Fruit fly (Drosophila melanogaster) whole organism, embryonic: ENCODE results near the gene eIF3l.

Source experiments
- Antp ChIP-seq: fragments of 200-800 bp; sonication (Bioruptor generic); optimal IDR thresholded peaks from 3 replicates; lab custom pipeline; 2016; ENCODE audit warnings: missing biosample characterization, missing genetic modification characterization
- CG10147 ChIP-seq: fragments of 200-800 bp; sonication (Bioruptor generic); optimal IDR thresholded peaks from 2 replicates; lab custom pipeline; 2019; ENCODE audit warnings: missing biosample characterization, mild to moderate bottlenecking, missing genetic modification characterization, moderate library complexity
- CG10654 ChIP-seq: fragments of 200-800 bp; sonication (Bioruptor generic); optimal IDR thresholded peaks from 2 replicates; lab custom pipeline; 2016; ENCODE audit warnings: missing biosample characterization, missing genetic modification characterization
- CG11696 ChIP-seq: fragments of 200-800 bp; sonication (Bioruptor generic); IDR thresholded peaks from 2 replicates; pipeline ENCODE4 v1.3.6; 2022; ENCODE audit warnings: missing biosample characterization, missing genetic modification characterization
- CG12236 ChIP-seq: fragments of 200-800 bp; sonication (Bioruptor generic); optimal IDR thresholded peaks from 2 replicates; lab custom pipeline; 2016; ENCODE audit warnings: missing biosample characterization, missing genetic modification characterization
- CG13624 ChIP-seq: fragments of 200-800 bp; sonication (Bioruptor generic); optimal IDR thresholded peaks from 2 replicates; lab custom pipeline; 2016; ENCODE audit warnings: missing biosample characterization, missing genetic modification characterization
- CG15269 ChIP-seq: fragments of 200-800 bp; sonication (Bioruptor generic); optimal IDR thresholded peaks from 2 replicates; lab custom pipeline; 2018; ENCODE audit warnings: missing biosample characterization, mild to moderate bottlenecking, missing genetic modification characterization, moderate library complexity
- CG15601 ChIP-seq: fragments of 200-800 bp; sonication (Bioruptor generic); optimal IDR thresholded peaks from 3 replicates; lab custom pipeline; 2019; ENCODE audit warnings: missing biosample characterization, mild to moderate bottlenecking, missing genetic modification characterization, moderate library complexity
- CG16815 ChIP-seq: fragments of 200-800 bp; sonication (Bioruptor generic); optimal IDR thresholded peaks from 3 replicates; lab custom pipeline; 2017; ENCODE audit warnings: missing biosample characterization, mild to moderate bottlenecking, missing genetic modification characterization
- CG17328 ChIP-seq: fragments of 200-800 bp; sonication (Bioruptor generic); IDR thresholded peaks from 2 replicates; pipeline ENCODE4 v1.3.6; 2022; ENCODE audit warnings: missing biosample characterization, missing genetic modification characterization
- CG17385 ChIP-seq: fragments of 200-800 bp; sonication (Bioruptor generic); optimal IDR thresholded peaks from 3 replicates; lab custom pipeline; 2018; ENCODE audit warnings: missing biosample characterization, mild to moderate bottlenecking, missing genetic modification characterization
- CG3407 ChIP-seq: fragments of 200-800 bp; sonication (Bioruptor generic); optimal IDR thresholded peaks from 2 replicates; lab custom pipeline; 2018; ENCODE audit warnings: missing biosample characterization, mild to moderate bottlenecking, missing genetic modification characterization
- CG34376 ChIP-seq: fragments of 200-800 bp; sonication (Bioruptor generic); optimal IDR thresholded peaks from 2 replicates; lab custom pipeline; 2018; ENCODE audit warnings: missing biosample characterization, mild to moderate bottlenecking, missing genetic modification characterization
- CG3726 ChIP-seq: fragments of 200-800 bp; sonication (Bioruptor generic); IDR thresholded peaks from 3 replicates; pipeline ENCODE4, ENCODE4 v1.3.6; 2022; ENCODE audit warnings: missing biosample characterization, missing genetic modification characterization
- CG5953 ChIP-seq: fragments of 200-800 bp; sonication (Bioruptor generic); IDR thresholded peaks from 2 replicates; pipeline ENCODE4 v1.3.6; 2022; ENCODE audit warnings: missing biosample characterization, missing genetic modification characterization
- CHES-1-like ChIP-seq: fragments of 200-800 bp; sonication (Bioruptor generic); optimal IDR thresholded peaks from 2 replicates; lab custom pipeline; 2016; ENCODE audit warnings: missing biosample characterization, missing genetic modification characterization
- Dad ChIP-seq: fragments of 200-800 bp; sonication (Bioruptor generic); optimal IDR thresholded peaks from 3 replicates; lab custom pipeline; 2016; ENCODE audit warnings: missing biosample characterization, missing genetic modification characterization
- Dek ChIP-seq: fragments of 200-800 bp; sonication (Bioruptor generic); optimal IDR thresholded peaks from 3 replicates; lab custom pipeline; 2019; ENCODE audit warnings: missing biosample characterization, mild to moderate bottlenecking, missing genetic modification characterization, moderate library complexity
- Eip74EF ChIP-seq, 2 experiments: fragments of 200-800 bp in 1 of 2; fragments of >200 bp in 1 of 2; sonication (Bioruptor generic) in 1 of 2; optimal IDR thresholded peaks; 2 replicates each; lab custom pipeline; 2017 to 2019; ENCODE audit warnings: missing biosample characterization in 2 of 2, missing genetic modification characterization in 2 of 2, mild to moderate bottlenecking in 1 of 2, moderate library complexity in 1 of 2
- HLHmδ ChIP-seq: fragments of 200-800 bp; sonication (Bioruptor generic); optimal IDR thresholded peaks from 2 replicates; lab custom pipeline; 2018; ENCODE audit warnings: missing biosample characterization, mild to moderate bottlenecking, missing genetic modification characterization, moderate library complexity
- Hr51 ChIP-seq, 2 experiments: fragments of 200-800 bp; sonication (Bioruptor generic); optimal IDR thresholded peaks; 2 replicates in 1 of 2; 3 replicates in 1 of 2; lab custom pipeline; 2016 to 2018; ENCODE audit warnings: missing biosample characterization in 2 of 2, missing genetic modification characterization in 2 of 2, mild to moderate bottlenecking in 1 of 2, moderate library complexity in 1 of 2
- Hsf ChIP-seq: fragments of 200-800 bp; sonication (Bioruptor generic); optimal IDR thresholded peaks from 3 replicates; lab custom pipeline; 2016; ENCODE audit warnings: missing biosample characterization, missing genetic modification characterization
- MESR4 ChIP-seq: fragments of 200-800 bp; sonication (Bioruptor generic); optimal IDR thresholded peaks from 2 replicates; lab custom pipeline; 2018; ENCODE audit warnings: missing biosample characterization, mild to moderate bottlenecking, missing genetic modification characterization, moderate library complexity
- Myb ChIP-seq: fragments of 200-800 bp; sonication (Bioruptor generic); optimal IDR thresholded peaks from 2 replicates; lab custom pipeline; 2016; ENCODE audit warnings: missing biosample characterization, missing genetic modification characterization
- Oli ChIP-seq: fragments of 200-800 bp; sonication (Bioruptor generic); optimal IDR thresholded peaks from 2 replicates; lab custom pipeline; 2018; ENCODE audit warnings: missing biosample characterization, mild to moderate bottlenecking, missing genetic modification characterization, moderate library complexity
- Opbp ChIP-seq: fragments of 200-800 bp; sonication (Bioruptor generic); IDR thresholded peaks from 3 replicates; pipeline ENCODE4 v1.3.6; 2022; ENCODE audit warnings: missing biosample characterization, missing genetic modification characterization; ENCODE audit not compliant: partially characterized antibody
- Xbp1 ChIP-seq: fragments of 200-800 bp; sonication (Bioruptor generic); optimal IDR thresholded peaks from 3 replicates; lab custom pipeline; 2016; ENCODE audit warnings: missing biosample characterization, mild to moderate bottlenecking, missing genetic modification characterization
- ato ChIP-seq: fragments of 200-800 bp; sonication (Bioruptor generic); IDR thresholded peaks from 2 replicates; pipeline ENCODE4 v1.3.6; 2022; ENCODE audit warnings: missing biosample characterization, missing genetic modification characterization; ENCODE audit not compliant: partially characterized antibody
- caup ChIP-seq: fragments of 200-800 bp; sonication (Bioruptor generic); optimal IDR thresholded peaks from 3 replicates; lab custom pipeline; 2017; ENCODE audit warnings: missing biosample characterization, mild to moderate bottlenecking, missing genetic modification characterization, moderate library complexity; ENCODE audit not compliant: severe bottlenecking
- ci ChIP-seq: fragments of 200-800 bp; sonication (Bioruptor generic); IDR thresholded peaks from 3 replicates; pipeline ENCODE4 v1.3.6; 2022; ENCODE audit warnings: missing biosample characterization, missing genetic modification characterization
- crc ChIP-seq: fragments of 200-800 bp; sonication (Bioruptor generic); optimal IDR thresholded peaks from 2 replicates; lab custom pipeline; 2016; ENCODE audit warnings: missing biosample characterization, missing genetic modification characterization
- danr ChIP-seq: fragments of 200-800 bp; sonication (Bioruptor generic); IDR thresholded peaks from 2 replicates; pipeline ENCODE4 v1.3.6; 2022; ENCODE audit warnings: missing biosample characterization, missing genetic modification characterization
- dpn ChIP-seq, 2 experiments: fragments of 200-800 bp; sonication (Bioruptor generic); optimal IDR thresholded peaks; 3 replicates each; lab custom pipeline; 2016; ENCODE audit warnings: missing biosample characterization in 2 of 2, missing genetic modification characterization in 2 of 2
- en ChIP-seq: fragments of 200-800 bp; sonication (Bioruptor generic); optimal IDR thresholded peaks from 2 replicates; lab custom pipeline; 2016; ENCODE audit warnings: missing biosample characterization, missing genetic modification characterization
- gro ChIP-seq: fragments of 200-800 bp; sonication (Bioruptor generic); optimal IDR thresholded peaks from 2 replicates; lab custom pipeline; 2016; ENCODE audit warnings: missing biosample characterization, missing genetic modification characterization
- hth ChIP-seq: fragments of >200 bp; optimal IDR thresholded peaks from 2 replicates; lab custom pipeline; 2017; ENCODE audit warnings: inconsistent platforms
- jing ChIP-seq: fragments of 200-800 bp; sonication (Bioruptor generic); optimal IDR thresholded peaks from 2 replicates; lab custom pipeline; 2018; ENCODE audit warnings: missing biosample characterization, mild to moderate bottlenecking, missing genetic modification characterization
- kay ChIP-seq: fragments of 200-800 bp; sonication (Bioruptor generic); optimal IDR thresholded peaks from 2 replicates; lab custom pipeline; 2016; ENCODE audit warnings: missing biosample characterization, missing genetic modification characterization
- mam ChIP-seq: fragments of 200-800 bp; sonication (Bioruptor generic); optimal IDR thresholded peaks from 3 replicates; lab custom pipeline; 2016; ENCODE audit warnings: missing biosample characterization, missing genetic modification characterization
- mld ChIP-seq: fragments of 200-800 bp; sonication (Bioruptor generic); IDR thresholded peaks from 3 replicates; pipeline ENCODE4 v1.3.6; 2022; ENCODE audit warnings: missing biosample characterization, missing genetic modification characterization; ENCODE audit not compliant: partially characterized antibody
- odd ChIP-seq: fragments of 200-800 bp; sonication (Bioruptor generic); optimal IDR thresholded peaks from 2 replicates; lab custom pipeline; 2017; ENCODE audit warnings: missing biosample characterization, mild to moderate bottlenecking, missing genetic modification characterization
- org-1 ChIP-seq: fragments of 200-800 bp; sonication (Bioruptor generic); optimal IDR thresholded peaks from 2 replicates; lab custom pipeline; 2017; ENCODE audit warnings: missing biosample characterization, missing genetic modification characterization
- pros ChIP-seq: fragments of 200-800 bp; sonication (Bioruptor generic); optimal IDR thresholded peaks from 3 replicates; lab custom pipeline; 2019; ENCODE audit warnings: missing biosample characterization, mild to moderate bottlenecking, missing genetic modification characterization, moderate library complexity
- rib ChIP-seq: fragments of 200-800 bp; sonication (Bioruptor generic); IDR thresholded peaks from 2 replicates; pipeline ENCODE4 v1.3.6; 2022; ENCODE audit warnings: missing biosample characterization, missing genetic modification characterization
- so ChIP-seq: fragments of 200-800 bp; sonication (Bioruptor generic); IDR thresholded peaks from 3 replicates; pipeline ENCODE4 v1.3.6; 2022; ENCODE audit warnings: missing biosample characterization, missing genetic modification characterization
- stwl ChIP-seq: fragments of 200-800 bp; sonication (Bioruptor generic); optimal IDR thresholded peaks from 3 replicates; lab custom pipeline; 2018; ENCODE audit warnings: missing biosample characterization, mild to moderate bottlenecking, missing genetic modification characterization, moderate library complexity
- twi ChIP-seq: fragments of 200-800 bp; optimal IDR thresholded peaks from 2 replicates; lab custom pipeline; 2019; ENCODE audit warnings: missing biosample characterization, mild to moderate bottlenecking, missing genetic modification characterization, moderate library complexity
- unc-4 ChIP-seq: fragments of 200-800 bp; sonication (Bioruptor generic); IDR thresholded peaks from 2 replicates; pipeline ENCODE4 v1.3.6; 2022; ENCODE audit warnings: missing biosample characterization, missing genetic modification characterization; ENCODE audit not compliant: partially characterized antibody
- vnd ChIP-seq: fragments of 200-800 bp; sonication (Bioruptor generic); IDR thresholded peaks from 3 replicates; pipeline ENCODE4 v1.3.6; 2022; ENCODE audit warnings: missing biosample characterization, missing genetic modification characterization; ENCODE audit not compliant: partially characterized antibody
- vvl ChIP-seq: fragments of 200-800 bp; sonication (Bioruptor generic); IDR thresholded peaks from 2 replicates; pipeline ENCODE4 v1.3.6; 2022; ENCODE audit warnings: missing biosample characterization, missing genetic modification characterization

eIF3l gene

DNA sequence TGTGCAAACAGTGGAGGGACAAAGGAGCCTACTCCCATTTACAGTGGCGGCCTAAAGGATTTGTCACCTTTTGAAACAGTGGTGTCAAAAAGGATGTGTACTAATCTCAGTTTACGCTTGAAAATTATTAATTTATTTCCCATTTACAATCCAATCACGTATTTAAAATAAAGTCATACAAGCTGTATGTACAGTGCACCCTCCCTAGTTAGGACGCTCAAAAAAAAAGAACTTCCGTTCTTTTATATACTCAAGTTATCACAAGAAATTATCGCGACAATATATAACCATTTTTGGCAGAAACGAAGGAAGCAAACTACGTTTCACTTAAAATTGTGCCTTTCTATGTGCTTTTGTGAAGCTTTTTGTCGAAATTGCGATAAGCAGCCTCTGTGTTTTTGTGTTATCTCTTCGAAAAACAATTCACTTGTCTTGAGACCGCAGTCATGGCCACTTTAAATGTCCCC is 6.6 kb downstream of the eIF3l start (continued):
- TF ChIP-seq CG5953 (no peak), vnd (no peak), odd (GFP tag; lab: Kevin White, UChicago) (peak; percentile 19), vvl (GFP tag; lab: Robert Waterston, UW) (peak; percentile 41; the same call in 1 of the 2 replicates), ato (GFP tag; lab: Robert Waterston, UW) (no peak), caup (GFP tag; lab: Kevin White, UChicago) (peak; percentile 2), CHES-1-like (GFP tag; lab: Kevin White, UChicago) (peak; percentile 50), ci (GFP tag; lab: Robert Waterston, UW) (0 out of 3 replicates have a peak, but pooled peaks have one; percentile 42), dpn (GFP tag; optimal IDR thresholded peaks at IDR 0.05; lab: Kevin White, UChicago) (peak in 1 of 2 experiments; percentile 56), Dek (tag; lab: Kevin White, UChicago) (peak; percentile 50), CG11696 (GFP tag; lab: Robert Waterston, UW) (no peak), CG10147 (GFP tag; lab: Kevin White, UChicago) (no peak), unc-4 (GFP tag; lab: Robert Waterston, UW) (no peak), MESR4 (GFP tag; lab: Kevin White, UChicago) (no peak), CG34376 (GFP tag; lab: Kevin White, UChicago) (peak; percentile 11), CG17385 (GFP tag; lab: Kevin White, UChicago) (peak; percentile 52), Antp (GFP tag; lab: Kevin White, UChicago) (peak; percentile 38), pros (no peak), danr (GFP tag; lab: Robert Waterston, UW) (no peak), Myb (GFP tag; lab: Kevin White, UChicago) (peak; percentile 57), twi (tag; lab: Kevin White, UChicago) (no peak), rib (GFP tag; lab: Robert Waterston, UW) (no peak), org-1 (GFP tag; lab: Kevin White, UChicago) (peak; percentile 53), Dad (GFP tag; lab: Kevin White, UChicago) (peak; percentile 5), CG3726 (GFP tag; lab: Robert Waterston, UW) (no peak), Hr51 (GFP tag; optimal IDR thresholded peaks at IDR 0.05; lab: Kevin White, UChicago) (peak in 1 of 2 experiments; percentile 60), gro (peak; percentile 56), Xbp1 (peak; percentile 60), so (GFP tag; lab: Robert Waterston, UW) (0 out of 3 replicates have a peak, but pooled peaks have one; percentile 28), Oli (tag; lab: Kevin White, UChicago) (peak; percentile 57), crc (GFP tag; lab: Kevin White, UChicago) (peak; percentile 56), mam (GFP tag; lab: Kevin White, UChicago) (peak; percentile 61), CG3407 (peak; percentile 31), Opbp (GFP tag; lab: Robert Waterston, UW) (no peak), CG17328 (GFP tag; lab: Robert Waterston, UW) (0 out of 2 replicates have a peak, but pooled peaks have one; percentile 26), kay (GFP tag; lab: Kevin White, UChicago) (no peak), CG10654 (GFP tag; lab: Kevin White, UChicago) (no peak), jing (no peak), Eip74EF (GFP tag; optimal IDR thresholded peaks at IDR 0.05; lab: Kevin White, UChicago) (peak in 1 of 2 experiments; percentile 5), CG15601 (tag; lab: Kevin White, UChicago) (peak; percentile 15), HLHmδ (GFP tag; lab: Kevin White, UChicago) (no peak), CG15269 (tag; lab: Kevin White, UChicago) (peak; percentile 66), CG12236 (GFP tag; lab: Kevin White, UChicago) (no peak), CG16815 (GFP tag; lab: Kevin White, UChicago) (peak; percentile 13), stwl (no peak), CG13624 (peak; percentile 57), en (peak; percentile 27), Hsf (peak; percentile 19), mld (GFP tag; lab: Robert Waterston, UW) (0 out of 3 replicates have a peak, but pooled peaks have one; percentile 7), hth (no peak)
